Fruit fly (Drosophila melanogaster) whole organism, embryonic: Measurements from ENCODE around the gene CG42486.
A peak's percentile ranks its signal among the peaks of the same experiment; 100 is the strongest.

Experiments
- Asciz ChIP-seq: fragments of 200-800 bp; sonication (Bioruptor generic); optimal IDR thresholded peaks from 2 replicates; lab custom pipeline; 2017; ENCODE audit warnings: missing biosample characterization, mild to moderate bottlenecking, missing genetic modification characterization, missing genetic modification reagents
- BtbVII ChIP-seq: fragments of 200-800 bp; sonication (Bioruptor generic); optimal IDR thresholded peaks from 3 replicates; lab custom pipeline; 2017; ENCODE audit warnings: missing biosample characterization, mild to moderate bottlenecking, missing genetic modification characterization
- Bteb2 ChIP-seq: fragments of 200-800 bp; sonication (Bioruptor generic); optimal IDR thresholded peaks from 2 replicates; lab custom pipeline; 2016; ENCODE audit warnings: missing biosample characterization, missing genetic modification characterization
- CG10431 ChIP-seq: fragments of 200-800 bp; sonication (Bioruptor generic); optimal IDR thresholded peaks from 3 replicates; lab custom pipeline; 2018; ENCODE audit warnings: missing biosample characterization, mild to moderate bottlenecking, missing genetic modification characterization
- CG11456 ChIP-seq: fragments of 200-800 bp; sonication (Bioruptor generic); IDR thresholded peaks from 3 replicates; pipeline ENCODE4 v1.3.6; 2022; ENCODE audit warnings: missing biosample characterization, missing genetic modification characterization
- CG11695 ChIP-seq: fragments of 200-800 bp; sonication (Bioruptor generic); IDR thresholded peaks from 3 replicates; pipeline ENCODE4 v1.3.6; 2022; ENCODE audit warnings: missing biosample characterization, missing genetic modification characterization
- CG11723 ChIP-seq: fragments of 200-800 bp; sonication (Bioruptor generic); optimal IDR thresholded peaks from 2 replicates; lab custom pipeline; 2017; ENCODE audit warnings: missing biosample characterization, mild to moderate bottlenecking, missing genetic modification characterization
- CG12236 ChIP-seq: fragments of 200-800 bp; sonication (Bioruptor generic); optimal IDR thresholded peaks from 2 replicates; lab custom pipeline; 2016; ENCODE audit warnings: missing biosample characterization, missing genetic modification characterization
- CG12744 ChIP-seq: fragments of 200-800 bp; sonication (Bioruptor generic); optimal IDR thresholded peaks from 2 replicates; lab custom pipeline; 2016; ENCODE audit warnings: missing biosample characterization, missing genetic modification characterization
- CG18599 ChIP-seq: fragments of 200-800 bp; sonication (Bioruptor generic); optimal IDR thresholded peaks from 3 replicates; lab custom pipeline; 2017; ENCODE audit warnings: missing biosample characterization, missing genetic modification characterization, mild to moderate bottlenecking, moderate library complexity, missing genetic modification reagents
- CG2889 ChIP-seq: fragments of 200-800 bp; sonication (Bioruptor generic); IDR thresholded peaks from 3 replicates; pipeline ENCODE4 v1.3.6; 2022; ENCODE audit warnings: missing biosample characterization, missing genetic modification characterization
- CG32532 ChIP-seq: fragments of 200-800 bp; sonication (Bioruptor generic); IDR thresholded peaks from 2 replicates; pipeline ENCODE4 v1.3.6; 2022; ENCODE audit warnings: missing biosample characterization, missing genetic modification characterization
- CG32767 ChIP-seq: fragments of 200-800 bp; sonication (Bioruptor generic); IDR thresholded peaks from 2 replicates; pipeline ENCODE4 v1.3.6; 2022; ENCODE audit warnings: missing biosample characterization, missing genetic modification characterization
- CG34422 ChIP-seq: fragments of 200-800 bp; sonication (Bioruptor generic); IDR thresholded peaks from 3 replicates; pipeline ENCODE4 v1.3.6; 2022; ENCODE audit warnings: missing biosample characterization, missing genetic modification characterization
- CG5245 ChIP-seq: fragments of 200-800 bp; sonication (Bioruptor generic); optimal IDR thresholded peaks from 3 replicates; lab custom pipeline; 2016; ENCODE audit warnings: missing biosample characterization, missing genetic modification characterization
- CG6254 ChIP-seq: fragments of 200-800 bp; sonication (Bioruptor generic); optimal IDR thresholded peaks from 3 replicates; lab custom pipeline; 2017; ENCODE audit warnings: mild to moderate bottlenecking, missing biosample characterization, missing genetic modification reagents, missing genetic modification characterization
- CG6765 ChIP-seq: fragments of 200-800 bp; sonication (Bioruptor generic); optimal IDR thresholded peaks from 3 replicates; lab custom pipeline; 2017; ENCODE audit warnings: missing biosample characterization, mild to moderate bottlenecking, missing genetic modification characterization
- CG7556 ChIP-seq: fragments of 200-800 bp; sonication (Bioruptor generic); optimal IDR thresholded peaks from 2 replicates; lab custom pipeline; 2017; ENCODE audit warnings: missing biosample characterization, mild to moderate bottlenecking, missing genetic modification characterization
- Chrac-16 ChIP-seq: fragments of 200-800 bp; sonication (Bioruptor generic); optimal IDR thresholded peaks from 3 replicates; lab custom pipeline; 2016; ENCODE audit warnings: missing biosample characterization, missing genetic modification characterization
- Dip2 ChIP-seq: fragments of 200-800 bp; sonication (Bioruptor generic); IDR thresholded peaks from 2 replicates; pipeline ENCODE4 v1.3.6; 2022; ENCODE audit warnings: missing biosample characterization, missing genetic modification characterization
- Dll ChIP-seq: fragments of 200-800 bp; sonication (Bioruptor generic); IDR thresholded peaks from 4 replicates; pipeline ENCODE4 v1.3.6; 2022; ENCODE audit warnings: missing biosample characterization, missing genetic modification characterization; ENCODE audit not compliant: partially characterized antibody
- ERR ChIP-seq: fragments of 200-800 bp; sonication (Bioruptor generic); optimal IDR thresholded peaks from 2 replicates; lab custom pipeline; 2016; ENCODE audit warnings: missing biosample characterization, missing genetic modification characterization
- Elba2 ChIP-seq: fragments of 200-800 bp; sonication (Bioruptor generic); optimal IDR thresholded peaks from 3 replicates; lab custom pipeline; 2016; ENCODE audit warnings: missing biosample characterization, missing genetic modification characterization
- HLH4C ChIP-seq: fragments of 200-800 bp; sonication (Bioruptor generic); IDR thresholded peaks from 3 replicates; pipeline ENCODE4 v1.3.6; 2022; ENCODE audit warnings: missing biosample characterization, missing genetic modification characterization; ENCODE audit not compliant: partially characterized antibody
- HmgD ChIP-seq: fragments of 200-800 bp; sonication (Bioruptor generic); optimal IDR thresholded peaks from 3 replicates; lab custom pipeline; 2016; ENCODE audit warnings: missing biosample characterization, missing genetic modification characterization
- Lhr ChIP-seq: fragments of 200-800 bp; sonication (Bioruptor generic); optimal IDR thresholded peaks from 3 replicates; lab custom pipeline; 2017; ENCODE audit warnings: mild to moderate bottlenecking, missing biosample characterization, missing genetic modification reagents, missing genetic modification characterization
- Mes4 ChIP-seq: fragments of 200-800 bp; sonication (Bioruptor generic); optimal IDR thresholded peaks from 2 replicates; lab custom pipeline; 2016; ENCODE audit warnings: missing biosample characterization, missing genetic modification characterization
- Rfx ChIP-seq: fragments of 200-800 bp; sonication (Bioruptor generic); IDR thresholded peaks from 2 replicates; pipeline ENCODE4 v1.3.6; 2022; ENCODE audit warnings: missing biosample characterization, missing genetic modification characterization
- Six4 ChIP-seq: fragments of 200-800 bp; sonication (Bioruptor generic); optimal IDR thresholded peaks from 2 replicates; lab custom pipeline; 2016; ENCODE audit warnings: missing biosample characterization, missing genetic modification characterization
- YL-1 ChIP-seq: fragments of 200-800 bp; sonication (Bioruptor generic); optimal IDR thresholded peaks from 3 replicates; lab custom pipeline; 2017; ENCODE audit warnings: missing biosample characterization, mild to moderate bottlenecking, missing genetic modification characterization
- aop ChIP-seq: fragments of 200-800 bp; sonication (Bioruptor generic); IDR thresholded peaks from 2 replicates; pipeline ENCODE4 v1.3.6; 2022; ENCODE audit warnings: missing biosample characterization, missing genetic modification characterization
- bab2 ChIP-seq: fragments of 200-800 bp; sonication (Bioruptor generic); optimal IDR thresholded peaks from 2 replicates; lab custom pipeline; 2016; ENCODE audit warnings: missing biosample characterization, missing genetic modification characterization
- crol ChIP-seq: fragments of 200-800 bp; sonication (Bioruptor generic); IDR thresholded peaks from 2 replicates; pipeline ENCODE4 v1.3.6; 2022; ENCODE audit warnings: missing biosample characterization, missing genetic modification characterization
- crp ChIP-seq, 2 experiments: fragments of 200-800 bp; sonication (Bioruptor generic); optimal IDR thresholded peaks; 2 replicates in 1 of 2; 3 replicates in 1 of 2; lab custom pipeline; 2017; ENCODE audit warnings: missing biosample characterization in 2 of 2, missing genetic modification characterization in 2 of 2, mild to moderate bottlenecking in 1 of 2, moderate library complexity in 1 of 2
- dati ChIP-seq: fragments of 200-800 bp; sonication (Bioruptor generic); IDR thresholded peaks from 2 replicates; pipeline ENCODE4 v1.3.6; 2022; ENCODE audit warnings: missing biosample characterization, missing genetic modification characterization
- ewg ChIP-seq: fragments of 200-800 bp; sonication (Bioruptor generic); optimal IDR thresholded peaks from 3 replicates; lab custom pipeline; 2017; ENCODE audit warnings: mild to moderate bottlenecking, missing biosample characterization, missing genetic modification reagents, missing genetic modification characterization
- gem ChIP-seq: fragments of 200-800 bp; sonication (Bioruptor generic); optimal IDR thresholded peaks from 2 replicates; lab custom pipeline; 2019; ENCODE audit warnings: missing biosample characterization, mild to moderate bottlenecking, missing genetic modification characterization, moderate library complexity
- gfzf ChIP-seq: fragments of 200-800 bp; sonication (Bioruptor generic); optimal IDR thresholded peaks from 2 replicates; lab custom pipeline; 2016; ENCODE audit warnings: missing biosample characterization, mild to moderate bottlenecking, missing genetic modification characterization, moderate library complexity
- inv ChIP-seq: fragments of 200-800 bp; sonication (Bioruptor generic); IDR thresholded peaks from 2 replicates; pipeline ENCODE4 v1.3.6; 2022; ENCODE audit warnings: missing biosample characterization, missing genetic modification characterization; ENCODE audit not compliant: partially characterized antibody
- kah ChIP-seq: fragments of 200-800 bp; sonication (Bioruptor generic); optimal IDR thresholded peaks from 2 replicates; lab custom pipeline; 2018; ENCODE audit warnings: missing biosample characterization, mild to moderate bottlenecking, missing genetic modification characterization
- mam ChIP-seq: fragments of 200-800 bp; sonication (Bioruptor generic); optimal IDR thresholded peaks from 3 replicates; lab custom pipeline; 2016; ENCODE audit warnings: missing biosample characterization, missing genetic modification characterization
- nmo ChIP-seq: fragments of 200-800 bp; sonication (Bioruptor generic); optimal IDR thresholded peaks from 2 replicates; lab custom pipeline; 2018; ENCODE audit warnings: missing biosample characterization, mild to moderate bottlenecking, missing genetic modification characterization, moderate library complexity
- pita ChIP-seq: fragments of 200-800 bp; sonication (Bioruptor generic); optimal IDR thresholded peaks from 2 replicates; lab custom pipeline; 2017; ENCODE audit warnings: missing biosample characterization, mild to moderate bottlenecking, missing genetic modification characterization
- row ChIP-seq: fragments of 200-800 bp; sonication (Bioruptor generic); IDR thresholded peaks from 3 replicates; pipeline ENCODE4 v1.3.6; 2022; ENCODE audit warnings: missing biosample characterization, missing genetic modification characterization
- scrt ChIP-seq: fragments of 200-800 bp; sonication (Bioruptor generic); optimal IDR thresholded peaks from 2 replicates; lab custom pipeline; 2018; ENCODE audit warnings: missing biosample characterization, mild to moderate bottlenecking, missing genetic modification characterization, moderate library complexity
- toy ChIP-seq: fragments of 200-800 bp; sonication (Bioruptor generic); IDR thresholded peaks from 2 replicates; pipeline ENCODE4 v1.3.6; 2022; ENCODE audit warnings: missing biosample characterization, missing genetic modification characterization
- tup ChIP-seq: fragments of 200-800 bp; sonication (Bioruptor generic); optimal IDR thresholded peaks from 2 replicates; lab custom pipeline; 2016; ENCODE audit warnings: missing biosample characterization, mild to moderate bottlenecking, missing genetic modification characterization, moderate library complexity
- twi ChIP-seq: fragments of 200-800 bp; optimal IDR thresholded peaks from 2 replicates; lab custom pipeline; 2019; ENCODE audit warnings: missing biosample characterization, mild to moderate bottlenecking, missing genetic modification characterization, moderate library complexity
- wor ChIP-seq: fragments of 200-800 bp; sonication (Bioruptor generic); IDR thresholded peaks from 2 replicates; pipeline ENCODE4 v1.3.6; 2022; ENCODE audit warnings: missing biosample characterization, missing genetic modification characterization
- zen2 ChIP-seq: fragments of 200-800 bp; sonication (Bioruptor generic); IDR thresholded peaks from 3 replicates; pipeline ENCODE4 v1.3.6; 2022; ENCODE audit warnings: missing biosample characterization, missing genetic modification characterization; ENCODE audit not compliant: partially characterized antibody

Gene CG42486

dm6 chr2L:11806022-11806700 lies 36.8 kb upstream of the CG42486 start:
- TF ChIP-seq CG5245 (no peak), scrt (peak; percentile 94), CG2889 (GFP tag; lab: Robert Waterston, UW) (no peak), pita (GFP tag; lab: Kevin White, UChicago) (no peak), crol (GFP tag; lab: Robert Waterston, UW) (peak; percentile 62), CG11456 (no peak), YL-1 (peak; percentile 38), mam (GFP tag; lab: Kevin White, UChicago) (no peak), CG32532 (no peak), Elba2 (no peak), kah (peak; percentile 40), Six4 (GFP tag; lab: Kevin White, UChicago) (no peak), CG18599 (GFP tag; lab: Kevin White, UChicago) (no peak), bab2 (no peak), Mes4 (GFP tag; lab: Kevin White, UChicago) (no peak), Rfx (GFP tag; lab: Robert Waterston, UW) (0 out of 2 replicates have a peak, but pooled peaks have one; percentile 20), crp (GFP tag; optimal IDR thresholded peaks at IDR 0.05; lab: Kevin White, UChicago) (no peak), wor (GFP tag; lab: Robert Waterston, UW) (no peak), Dip2 (GFP tag; lab: Robert Waterston, UW) (no peak), gem (tag; lab: Kevin White, UChicago) (no peak), nmo (no peak), ewg (no peak), toy (GFP tag; lab: Robert Waterston, UW) (no peak), ERR (GFP tag; lab: Kevin White, UChicago) (no peak), CG34422 (GFP tag; lab: Robert Waterston, UW) (0 out of 3 replicates have a peak, but pooled peaks have one; percentile 18), HLH4C (GFP tag; lab: Robert Waterston, UW) (no peak), CG6765 (GFP tag; lab: Kevin White, UChicago) (no peak), zen2 (GFP tag; lab: Robert Waterston, UW) (no peak), Dll (GFP tag; lab: Robert Waterston, UW) (no peak), Bteb2 (GFP tag; lab: Kevin White, UChicago) (no peak), aop (GFP tag; lab: Robert Waterston, UW) (no peak), Asciz (no peak), CG11695 (no peak), Lhr (GFP tag; lab: Kevin White, UChicago) (no peak), HmgD (no peak), CG11723 (GFP tag; lab: Kevin White, UChicago) (no peak), Chrac-16 (GFP tag; lab: Kevin White, UChicago) (no peak), CG10431 (GFP tag; lab: Kevin White, UChicago) (no peak), BtbVII (no peak), CG7556 (GFP tag; lab: Kevin White, UChicago) (no peak), gfzf (GFP tag; lab: Kevin White, UChicago) (no peak), dati (GFP tag; lab: Robert Waterston, UW) (no peak), twi (no peak), tup (GFP tag; lab: Kevin White, UChicago) (no peak), CG32767 (GFP tag; lab: Robert Waterston, UW) (0 out of 2 replicates have a peak, but pooled peaks have one; percentile 21), CG6254 (GFP tag; lab: Kevin White, UChicago) (peak; percentile 43), inv (GFP tag; lab: Robert Waterston, UW) (no peak), CG12744 (GFP tag; lab: Kevin White, UChicago) (no peak), row (GFP tag; lab: Robert Waterston, UW) (no peak), CG12236 (no peak)
